1 worm cellular context compared by ENCODE assay signal in genomic region chrII:8283158-8283717, ce11.
TF ChIP-seq lines count a peak whose summit lies in the region.

nst-1 (minus strand) TSS chrII:8283208.
cct-4 (plus strand) TSS chrII:8283667.

TF ChIP-seq in whole organism, L1 larva, 84 proteins besides CTCF, POLR2A, EP300 and RAD21 (continued from another document):
- TF ChIP-seq unc-62 (GFP tag; optimal IDR thresholded peaks at IDR 0.05; lab: Kevin White, UChicago) (no peak), alr-1 (tag; optimal IDR thresholded peaks at IDR 0.05; lab: Kevin White, UChicago; ENCODE audit: borderline replicate concordance) (no peak), lin-35 (GFP tag; optimal IDR thresholded peaks at IDR 0.05; lab: Kevin White, UChicago) (peak; percentile 47 to 49), lin-39 (tag; optimal IDR thresholded peaks at IDR 0.05; lab: Kevin White, UChicago) (no peak), egl-13 (tag; optimal IDR thresholded peaks at IDR 0.05; lab: Kevin White, UChicago) (no peak), C34B4.2 (tag; optimal IDR thresholded peaks at IDR 0.05; lab: Kevin White, UChicago) (no peak), unc-98 (GFP tag; IDR thresholded peaks at IDR 0.05; lab: Robert Waterston, UW) (no peak), ceh-63 (GFP tag; optimal IDR thresholded peaks at IDR 0.05; lab: Kevin White, UChicago) (no peak), lin-15B (tag; optimal IDR thresholded peaks at IDR 0.05; lab: Kevin White, UChicago) (no peak), nhr-71 (tag; optimal IDR thresholded peaks at IDR 0.05; lab: Kevin White, UChicago) (peak; percentile 12), blmp-1 (tag; optimal IDR thresholded peaks at IDR 0.05; lab: Kevin White, UChicago) (peak; percentile 17), mep-1 (tag; optimal IDR thresholded peaks at IDR 0.05; lab: Kevin White, UChicago) (peak; percentile 70), skn-1 (tag; optimal IDR thresholded peaks at IDR 0.05; lab: Kevin White, UChicago) (peak; percentile 18), snpc-4 (tag; optimal IDR thresholded peaks at IDR 0.05; lab: Kevin White, UChicago) (no peak), efl-1 (optimal IDR thresholded peaks at IDR 0.05; lab: Kevin White, UChicago) (peak; percentile 41 to 58), efl-1 (GFP tag; optimal IDR thresholded peaks at IDR 0.05 in 1 of 2; lab: Kevin White, UChicago) (peak; percentile 47 to 82), unc-86 (tag; optimal IDR thresholded peaks at IDR 0.05; lab: Kevin White, UChicago) (no peak), grh-1 (GFP tag; IDR thresholded peaks at IDR 0.05; lab: Robert Waterston, UW) (no peak), F16B12.6 (tag; optimal IDR thresholded peaks at IDR 0.05; lab: Kevin White, UChicago) (peak; percentile 6), ces-1 (GFP tag; optimal IDR thresholded peaks at IDR 0.05; lab: Kevin White, UChicago) (no peak), ztf-11 (tag; optimal IDR thresholded peaks at IDR 0.05; lab: Kevin White, UChicago) (no peak), nhr-90 (tag; optimal IDR thresholded peaks at IDR 0.05; lab: Kevin White, UChicago; ENCODE audit: poor library complexity) (no peak), jun-1 (tag; optimal IDR thresholded peaks at IDR 0.05; lab: Kevin White, UChicago) (no peak)
TF ChIP-seq in whole organism, L1 larva: peak in this region for 12.
